Fruit fly (Drosophila melanogaster) whole organism, wandering third instar larva: Measurements from ENCODE around the gene CG42876.

ENCODE experiments used
- Dif ChIP-seq: fragments of 200-275, 200-300 bp; sonication (Bioruptor generic); optimal IDR thresholded peaks from 2 replicates; lab custom pipeline; 2018; ENCODE audit warnings: missing biosample characterization, missing genetic modification characterization; ENCODE audit not compliant: partially characterized antibody
- Myc ChIP-seq: fragments of >200 bp; optimal IDR thresholded peaks from 2 replicates; lab custom pipeline; 2017
- h ChIP-seq: fragments of 200-800 bp; sonication (Bioruptor generic); optimal IDR thresholded peaks from 3 replicates; lab custom pipeline; 2016; ENCODE audit warnings: missing biosample characterization, mild to moderate bottlenecking, missing genetic modification characterization
- psq ChIP-seq: fragments of 200-800 bp; sonication (Bioruptor generic); optimal IDR thresholded peaks from 3 replicates; lab custom pipeline; 2017; ENCODE audit warnings: missing biosample characterization, mild to moderate bottlenecking, missing genetic modification characterization, moderate library complexity

DNA sequence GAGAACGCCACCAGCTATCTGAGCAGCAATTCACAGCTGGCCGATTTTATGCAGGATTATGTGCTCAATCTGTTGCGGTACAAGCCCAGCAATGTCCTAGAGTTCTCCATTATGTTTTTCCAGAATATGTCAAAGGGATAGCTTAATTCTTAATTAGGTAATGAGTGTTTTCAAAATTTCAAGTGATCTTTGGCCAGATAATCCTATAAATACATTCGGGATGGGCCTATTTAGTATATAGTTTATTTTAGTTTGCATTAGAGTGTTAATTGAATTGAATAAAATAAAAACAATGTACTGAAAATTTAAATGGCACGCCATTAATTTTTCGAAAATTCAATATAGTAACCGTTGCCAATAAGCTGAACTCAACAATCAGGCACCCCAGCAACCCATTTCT is 41.9 kb upstream of the CG42876 start, which contains the start of gene Tektin-A:
- no peak for TF ChIP-seq psq (GFP tag; lab: Kevin White, UChicago)
- TF ChIP-seq h (GFP tag; lab: Kevin White, UChicago): no peak
- TF ChIP-seq Myc: no peak
- TF ChIP-seq Dif (GFP tag; lab: Kevin White, UChicago): no peak
